Worm (Caenorhabditis elegans) whole organism, early embryonic: Measurements from ENCODE around the gene Y49G5B.1.

Source experiments
- ama-1 ChIP-seq: fragments of 150-350 bp; optimal IDR thresholded peaks from 2 replicates; lab custom pipeline; 2014
- hnd-1 ChIP-seq: sonication (generic microtip); optimal IDR thresholded peaks from 2 replicates; lab custom pipeline; 2016; ENCODE audit warnings: missing genetic modification characterization, missing compliant biosample characterization
- scrt-1 ChIP-seq: fragments of 200-800 bp; sonication (Bioruptor generic); IDR thresholded peaks from 2 replicates; pipeline ENCODE4 v1.3.6; 2022; ENCODE audit warnings: missing genetic modification characterization, missing compliant biosample characterization
- tbx-37 ChIP-seq: fragments of 200-800 bp; sonication (Bioruptor generic); conservative IDR thresholded peaks from 2 replicates; pipeline ENCODE4 v1.3.6; 2022; ENCODE audit warnings: missing genetic modification reagents, missing genetic modification characterization, missing compliant biosample characterization

DNA sequence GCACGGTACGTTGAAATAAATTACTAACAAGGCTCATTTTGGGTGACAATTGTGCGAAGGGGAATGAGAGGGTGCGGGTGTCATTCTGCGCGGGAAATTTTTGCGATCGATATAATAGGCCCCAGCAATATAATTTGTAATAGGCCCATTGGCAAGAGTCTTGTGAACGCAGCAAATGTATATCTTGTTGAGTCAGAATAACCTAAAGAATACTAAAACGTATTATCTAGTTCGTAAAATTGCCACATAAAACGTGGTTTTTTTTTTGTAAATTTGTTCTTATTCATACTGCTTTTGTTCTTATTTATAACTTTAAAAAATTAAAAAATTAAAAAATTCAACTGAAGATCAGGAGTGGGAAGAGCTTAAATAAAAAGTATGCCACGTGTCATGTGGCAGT is 16.2 kb downstream of the Y49G5B.1 start, which contains the start of gene C52A10.3:
- TF ChIP-seq scrt-1 (GFP tag; lab: Robert Waterston, UW) (no peak), hnd-1 (tag; lab: Kevin White, UChicago) (no peak), ama-1 (lab: Kevin White, UChicago) (no peak), tbx-37 (no peak)
